Worm (Caenorhabditis elegans) whole organism, late embryonic: ENCODE measurements around the gene ZC155.4.

Experiments
- T23F11.4 ChIP-seq: fragments of 200-800 bp; sonication (Bioruptor generic); optimal IDR thresholded peaks from 2 replicates; lab custom pipeline; 2018; ENCODE audit warnings: mild to moderate bottlenecking, missing genetic modification characterization, missing compliant biosample characterization
- nhr-11 ChIP-seq: fragments of 150-350 bp; optimal IDR thresholded peaks from 2 replicates; lab custom pipeline; 2014; ENCODE audit warnings: missing biosample characterization, missing genetic modification characterization
- nhr-232 ChIP-seq: sonication (generic microtip); optimal IDR thresholded peaks from 2 replicates; lab custom pipeline; 2016; ENCODE audit warnings: missing genetic modification characterization, missing compliant biosample characterization
- pag-3 ChIP-seq: sonication (generic microtip); optimal IDR thresholded peaks from 2 replicates; lab custom pipeline; 2016; ENCODE audit warnings: missing compliant biosample characterization, missing genetic modification characterization, borderline replicate concordance
- rnt-1 ChIP-seq: sonication (generic microtip); optimal IDR thresholded peaks from 2 replicates; lab custom pipeline; 2016; ENCODE audit warnings: missing genetic modification characterization, missing compliant biosample characterization

- no peak for TF ChIP-seq nhr-232 (tag; lab: Kevin White, UChicago)
- no peak for TF ChIP-seq nhr-11 (tag; lab: Kevin White, UChicago)
- TF ChIP-seq T23F11.4 (GFP tag; lab: Kevin White, UChicago): no peak
- no peak for TF ChIP-seq pag-3 (tag; lab: Kevin White, UChicago)
- no peak for TF ChIP-seq rnt-1 (tag; lab: Kevin White, UChicago)
These were observed 49.5 kb downstream of the ZC155.4 start for ce11 chrIII:5165745-5166144.
